In genomic region chr2L:18504881-18505280, dm6 we compare ENCODE assay signal across 4 fruit fly cellular contexts.
TF ChIP-seq lines count a peak whose summit lies in the region.

No protein-coding gene starts in this region.

- no peak for TF ChIP-seq CTCF in whole organism, embryonic (GFP tag; optimal IDR thresholded peaks at IDR 0.05; lab: Kevin White, UChicago)

TF ChIP-seq in whole organism, embryonic, 481 proteins besides CTCF, POLR2A, EP300 and RAD21 (continues in another document):
- TF ChIP-seq CG4328 (GFP tag; optimal IDR thresholded peaks at IDR 0.05; lab: Kevin White, UChicago) (no peak), gsb-n (tag; optimal IDR thresholded peaks at IDR 0.05; lab: Kevin White, UChicago) (peak; percentile 47), CG3407 (GFP tag; optimal IDR thresholded peaks at IDR 0.05; lab: Kevin White, UChicago) (peak; percentile 46), CG12769 (tag; optimal IDR thresholded peaks at IDR 0.05; lab: Kevin White, UChicago) (peak; percentile 38), disco-r (GFP tag; optimal IDR thresholded peaks at IDR 0.05; lab: Kevin White, UChicago) (peak; percentile 32), Optix (GFP tag; IDR thresholded peaks at IDR 0.05; lab: Robert Waterston, UW) (0 out of 3 replicates have a peak, but pooled peaks have one; percentile 30), dmrt99B (tag; optimal IDR thresholded peaks at IDR 0.05; lab: Kevin White, UChicago) (peak; percentile 64), nau (GFP tag; optimal IDR thresholded peaks at IDR 0.05; lab: Kevin White, UChicago) (peak; percentile 7), bsh (GFP tag; optimal IDR thresholded peaks at IDR 0.05; lab: Kevin White, UChicago) (peak; percentile 43 to 63), fd64A (GFP tag; optimal IDR thresholded peaks at IDR 0.05; lab: Kevin White, UChicago) (no peak), hb (GFP tag; IDR thresholded peaks at IDR 0.05; lab: Robert Waterston, UW; ENCODE audit: partially characterized antibody) (no peak), Xrp1 (GFP tag; IDR thresholded peaks at IDR 0.05; lab: Robert Waterston, UW) (peak; percentile 86), yki (optimal IDR thresholded peaks at IDR 0.05; lab: Kevin White, UChicago) (no peak), CG11456 (GFP tag; IDR thresholded peaks at IDR 0.05; lab: Robert Waterston, UW) (no peak), CG4424 (GFP tag; optimal IDR thresholded peaks at IDR 0.05; lab: Kevin White, UChicago) (peak; percentile 59), CG12299 (tag; optimal IDR thresholded peaks at IDR 0.05; lab: Kevin White, UChicago) (no peak), CG1647 (GFP tag; optimal IDR thresholded peaks at IDR 0.05; lab: Kevin White, UChicago) (peak; percentile 5), zen2 (GFP tag; IDR thresholded peaks at IDR 0.05; lab: Robert Waterston, UW; ENCODE audit: partially characterized antibody) (no peak), ase (GFP tag; IDR thresholded peaks at IDR 0.05; lab: Robert Waterston, UW) (peak; percentile 51; the same call in 1 of the 3 replicates), Awh (GFP tag; IDR thresholded peaks at IDR 0.05; lab: Robert Waterston, UW) (peak; percentile 64), CG17361 (GFP tag; IDR thresholded peaks at IDR 0.05; lab: Robert Waterston, UW) (peak; percentile 42; the same call in 1 of the 3 replicates), CG10462 (GFP tag; optimal IDR thresholded peaks at IDR 0.05; lab: Kevin White, UChicago) (peak; percentile 42)

TF ChIP-seq in whole organism, prepupa, 60 proteins besides CTCF, POLR2A, EP300 and RAD21 (continues in another document):
- TF ChIP-seq lz (GFP tag; optimal IDR thresholded peaks at IDR 0.05; lab: Kevin White, UChicago), result peak; percentile 29
- no peak for TF ChIP-seq Blimp-1 (GFP tag; optimal IDR thresholded peaks at IDR 0.05; lab: Kevin White, UChicago)
- TF ChIP-seq CG15336 (GFP tag; IDR thresholded peaks at IDR 0.05; lab: Robert Waterston, UW), result peak; percentile 86
- peak; percentile 33 for TF ChIP-seq CG7368 (GFP tag; optimal IDR thresholded peaks at IDR 0.05; lab: Kevin White, UChicago)
- TF ChIP-seq Ets21C (GFP tag; optimal IDR thresholded peaks at IDR 0.05; lab: Kevin White, UChicago), result peak; percentile 15
- peak; percentile 66 for TF ChIP-seq Lpt (GFP tag; optimal IDR thresholded peaks at IDR 0.05; lab: Kevin White, UChicago)
- peak; percentile 67 for TF ChIP-seq Eip75B (GFP tag; optimal IDR thresholded peaks at IDR 0.05; lab: Kevin White, UChicago)
- peak; percentile 25 for TF ChIP-seq CG8632 (GFP tag; optimal IDR thresholded peaks at IDR 0.05; lab: Kevin White, UChicago)
- peak; percentile 24 for TF ChIP-seq CG16779 (tag; optimal IDR thresholded peaks at IDR 0.05; lab: Kevin White, UChicago)
- peak; percentile 60 for TF ChIP-seq pdm3 (GFP tag; optimal IDR thresholded peaks at IDR 0.05; lab: Kevin White, UChicago)
- TF ChIP-seq dac (GFP tag; optimal IDR thresholded peaks at IDR 0.05; lab: Kevin White, UChicago), result no peak
- peak; percentile 91 for TF ChIP-seq CG8119 (GFP tag; IDR thresholded peaks at IDR 0.05; lab: Robert Waterston, UW)
- peak; percentile 19 for TF ChIP-seq Sox15 (GFP tag; optimal IDR thresholded peaks at IDR 0.05; lab: Kevin White, UChicago)
- TF ChIP-seq Ets96B (tag; optimal IDR thresholded peaks at IDR 0.05; lab: Kevin White, UChicago), result peak; percentile 57
- TF ChIP-seq Sox102F (GFP tag; optimal IDR thresholded peaks at IDR 0.05; lab: Kevin White, UChicago), result peak; percentile 36
- peak; percentile 45 for TF ChIP-seq Hr39 (GFP tag; optimal IDR thresholded peaks at IDR 0.05; lab: Kevin White, UChicago)
- TF ChIP-seq ss (GFP tag; optimal IDR thresholded peaks at IDR 0.05; lab: Kevin White, UChicago), result peak; percentile 46 to 60
- TF ChIP-seq svp (GFP tag; lab: Kevin White, UChicago), result peak; percentile 69
- TF ChIP-seq Eip93F (GFP tag; optimal IDR thresholded peaks at IDR 0.05; lab: Kevin White, UChicago), result no peak
- TF ChIP-seq cyc (GFP tag; optimal IDR thresholded peaks at IDR 0.05; lab: Kevin White, UChicago), result peak; percentile 41
- TF ChIP-seq acj6 (GFP tag; optimal IDR thresholded peaks at IDR 0.05; lab: Kevin White, UChicago), result peak; percentile 62
- no peak for TF ChIP-seq CG8319 (GFP tag; optimal IDR thresholded peaks at IDR 0.05; lab: Kevin White, UChicago)
- TF ChIP-seq salr (GFP tag; optimal IDR thresholded peaks at IDR 0.05; lab: Kevin White, UChicago), result peak in 1 of 2 experiments; percentile 61

TF ChIP-seq in whole organism, pupa, 21 proteins besides CTCF, POLR2A, EP300 and RAD21:
- TF ChIP-seq CG10348 (GFP tag; IDR thresholded peaks at IDR 0.05; lab: Robert Waterston, UW) (no peak), CG15710 (tag; optimal IDR thresholded peaks at IDR 0.05; lab: Kevin White, UChicago) (peak; percentile 74), CG32121 (GFP tag; IDR thresholded peaks at IDR 0.05; lab: Robert Waterston, UW) (peak; percentile 79), D1 (tag; optimal IDR thresholded peaks at IDR 0.05; lab: Kevin White, UChicago) (peak; percentile 19), EcR (GFP tag; optimal IDR thresholded peaks at IDR 0.05; lab: Kevin White, UChicago) (peak; percentile 19), rn (GFP tag; IDR thresholded peaks at IDR 0.05; lab: Robert Waterston, UW) (peak; percentile 53), Pif1B (GFP tag; optimal IDR thresholded peaks at IDR 0.05; lab: Kevin White, UChicago) (peak; percentile 68), CG12605 (GFP tag; IDR thresholded peaks at IDR 0.05; lab: Robert Waterston, UW) (peak; percentile 62; the same call in 1 of the 2 replicates), CG9948 (tag; optimal IDR thresholded peaks at IDR 0.05; lab: Kevin White, UChicago) (peak; percentile 57), CG13204 (GFP tag; optimal IDR thresholded peaks at IDR 0.05; lab: Kevin White, UChicago) (peak; percentile 10), CG34367 (tag; optimal IDR thresholded peaks at IDR 0.05; lab: Kevin White, UChicago) (peak; percentile 63), Ets98B (GFP tag; IDR thresholded peaks at IDR 0.05; lab: Robert Waterston, UW) (no peak), Pif1A (GFP tag; optimal IDR thresholded peaks at IDR 0.05; lab: Kevin White, UChicago) (peak; percentile 73), CG17806 (tag; optimal IDR thresholded peaks at IDR 0.05; lab: Kevin White, UChicago) (peak; percentile 68), gl (tag; optimal IDR thresholded peaks at IDR 0.05; lab: Kevin White, UChicago) (peak; percentile 42), CG8159 (tag; optimal IDR thresholded peaks at IDR 0.05; lab: Kevin White, UChicago) (peak; percentile 72), CG14655 (GFP tag; optimal IDR thresholded peaks at IDR 0.05; lab: Kevin White, UChicago) (peak; percentile 81), fd96Ca (GFP tag; IDR thresholded peaks at IDR 0.05; lab: Robert Waterston, UW) (no peak; the same call in 2 of the 3 replicates), CG4496 (GFP tag; IDR thresholded peaks at IDR 0.05; lab: Robert Waterston, UW) (peak; percentile 84), CG8301 (tag; optimal IDR thresholded peaks at IDR 0.05; lab: Kevin White, UChicago) (peak; percentile 76), Snoo (tag; optimal IDR thresholded peaks at IDR 0.05; lab: Kevin White, UChicago) (no peak)

TF ChIP-seq in whole organism, wandering third instar larva, 38 proteins besides CTCF, POLR2A, EP300 and RAD21:
- TF ChIP-seq fru (GFP tag; optimal IDR thresholded peaks at IDR 0.05; lab: Kevin White, UChicago), result peak; percentile 32
- TF ChIP-seq CG9705 (GFP tag; optimal IDR thresholded peaks at IDR 0.05; lab: Kevin White, UChicago), result no peak
- TF ChIP-seq h (GFP tag; optimal IDR thresholded peaks at IDR 0.05; lab: Kevin White, UChicago), result peak; percentile 28
- peak; percentile 17 for TF ChIP-seq br (GFP tag; optimal IDR thresholded peaks at IDR 0.05; lab: Kevin White, UChicago)
- TF ChIP-seq ey (GFP tag; optimal IDR thresholded peaks at IDR 0.05; lab: Kevin White, UChicago), result peak; percentile 29
- peak; percentile 29 for TF ChIP-seq rgr (GFP tag; optimal IDR thresholded peaks at IDR 0.05; lab: Kevin White, UChicago)
- TF ChIP-seq tai (GFP tag; optimal IDR thresholded peaks at IDR 0.05; lab: Kevin White, UChicago), result no peak
- peak; percentile 17 for TF ChIP-seq psq (GFP tag; optimal IDR thresholded peaks at IDR 0.05; lab: Kevin White, UChicago)
- no peak for TF ChIP-seq lola (GFP tag; optimal IDR thresholded peaks at IDR 0.05; lab: Kevin White, UChicago)
- TF ChIP-seq foxo (GFP tag; optimal IDR thresholded peaks at IDR 0.05; lab: Kevin White, UChicago), result peak in 1 of 2 experiments; percentile 22
- peak; percentile 16 for TF ChIP-seq HLH106 (tag; optimal IDR thresholded peaks at IDR 0.05; lab: Kevin White, UChicago)

Comparison
In these comparisons a context has a peak if more than half of its experiments do, and no peak if none do; other contexts are left out.
1. Of the 7 proteins assayed by ChIP-seq in both whole organism, embryonic and whole organism, prepupa: peak only in whole organism, embryonic: Blimp-1; only in whole organism, prepupa: CG16779, Hr39 and Lpt; in both: Gug and Sox102F; in neither: 1.